Worm (Caenorhabditis elegans): ENCODE results near the gene srv-12.
"Not testable (repeated sequence)": the region's sequence is repeated elsewhere in the genome, so short reads cannot be mapped to it uniquely, and the experiment has no call there.

The srv-12 gene

ce11 chrIV:10033053-10033452 is 20.4 kb downstream of the srv-12 start, which contains the start of gene F44D12.6:
Gene F44D12.6 (plus strand): TSS chrIV:10033353.
- TF ChIP-seq W03F9.2 (tag; optimal IDR thresholded peaks at IDR 0.05) = no peak
- TF ChIP-seq dao-5 (tag; optimal IDR thresholded peaks at IDR 0.05) = no peak
- no peak for TF ChIP-seq him-1 (tag; optimal IDR thresholded peaks at IDR 0.05)

- TF ChIP-seq him-1, dao-5, W03F9.2 (tag; optimal IDR thresholded peaks at IDR 0.05): not testable (repeated sequence)
These were observed 24.7 kb downstream of the srv-12 start, which contains the start of the genes F44D12.16 and msd-2 for ce11 chrIV:10028779-10029178. Gene F44D12.16 (plus strand): TSS chrIV:10029079. Gene msd-2 (plus strand): TSS chrIV:10029083.

- TF ChIP-seq him-1 (tag; optimal IDR thresholded peaks at IDR 0.05) (no peak), dao-5 (tag; optimal IDR thresholded peaks at IDR 0.05) (no peak), W03F9.2 (tag; optimal IDR thresholded peaks at IDR 0.05) (no peak)
These were observed 25.9 kb downstream of the srv-12 start, which contains the start of gene gipc-2 for ce11 chrIV:10027566-10027965. Gene gipc-2 (minus strand): TSS chrIV:10027666.

ce11 chrIV:10026129-10026528 is 27.3 kb downstream of the srv-12 start:
- no peak for TF ChIP-seq dao-5 (tag; optimal IDR thresholded peaks at IDR 0.05)
- TF ChIP-seq him-1 (tag; optimal IDR thresholded peaks at IDR 0.05) = no peak
- no peak for TF ChIP-seq W03F9.2 (tag; optimal IDR thresholded peaks at IDR 0.05)

DNA sequence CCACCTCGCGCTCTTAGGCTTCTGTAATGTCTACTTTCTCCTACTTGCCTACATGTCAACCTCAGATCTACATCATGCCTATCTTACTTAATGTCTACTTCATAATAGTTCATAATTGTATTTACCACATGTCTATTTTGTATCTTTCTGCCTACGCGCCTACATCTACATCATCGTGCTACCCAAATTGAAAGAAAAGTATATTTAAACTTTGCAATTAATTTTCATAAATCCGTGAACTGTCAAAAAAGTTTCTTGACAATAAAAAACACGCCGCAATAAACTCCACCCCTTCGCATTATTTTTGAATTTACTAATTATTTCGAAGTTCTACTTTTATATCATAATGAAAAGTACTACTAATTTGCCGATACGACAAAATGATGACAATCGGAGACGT is 30.5 kb downstream of the srv-12 start, which contains the start of gene F44D12.8:
TSS of gene F44D12.8 (plus strand) at position 301 of the 400 bp plus-strand sequence.
- no peak for TF ChIP-seq dao-5 (tag; optimal IDR thresholded peaks at IDR 0.05)
- TF ChIP-seq him-1 (tag; optimal IDR thresholded peaks at IDR 0.05) = no peak
- no peak for TF ChIP-seq W03F9.2 (tag; optimal IDR thresholded peaks at IDR 0.05)

DNA sequence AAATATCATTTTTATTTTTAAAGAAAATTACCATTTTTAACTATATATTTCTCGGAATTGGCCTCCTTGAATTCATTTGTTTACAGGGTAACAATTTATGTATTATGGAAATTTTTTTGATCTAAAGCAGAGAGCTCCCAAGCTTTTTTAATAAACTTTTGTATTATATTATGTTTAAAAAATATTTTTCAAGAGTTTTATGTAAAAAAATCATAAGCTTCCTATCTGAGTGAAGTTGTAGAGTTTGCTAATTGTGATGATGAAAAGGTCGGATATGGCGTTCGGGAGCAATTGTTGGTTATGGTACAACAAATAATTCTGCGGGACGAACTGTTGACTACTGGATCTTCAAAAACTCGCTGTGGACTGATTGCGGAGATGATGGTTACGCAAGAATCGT is 32.2 kb downstream of the srv-12 start, which contains the start of gene F44D12.19:
TSS of gene F44D12.19 (plus strand) at position 301 of the 400 bp plus-strand sequence.
- TF ChIP-seq him-1 (tag; optimal IDR thresholded peaks at IDR 0.05) (no peak), dao-5 (tag; optimal IDR thresholded peaks at IDR 0.05) (no peak), W03F9.2 (tag; optimal IDR thresholded peaks at IDR 0.05) (no peak)

- TF ChIP-seq him-1 (tag; optimal IDR thresholded peaks at IDR 0.05) (no peak), dao-5 (tag; optimal IDR thresholded peaks at IDR 0.05) (no peak), W03F9.2 (tag; optimal IDR thresholded peaks at IDR 0.05) (no peak)
These were observed 35.8 kb downstream of the srv-12 start, which contains the start of gene F44D12.2 for ce11 chrIV:10017633-10018032. Gene F44D12.2 (minus strand): TSS chrIV:10017733.

DNA sequence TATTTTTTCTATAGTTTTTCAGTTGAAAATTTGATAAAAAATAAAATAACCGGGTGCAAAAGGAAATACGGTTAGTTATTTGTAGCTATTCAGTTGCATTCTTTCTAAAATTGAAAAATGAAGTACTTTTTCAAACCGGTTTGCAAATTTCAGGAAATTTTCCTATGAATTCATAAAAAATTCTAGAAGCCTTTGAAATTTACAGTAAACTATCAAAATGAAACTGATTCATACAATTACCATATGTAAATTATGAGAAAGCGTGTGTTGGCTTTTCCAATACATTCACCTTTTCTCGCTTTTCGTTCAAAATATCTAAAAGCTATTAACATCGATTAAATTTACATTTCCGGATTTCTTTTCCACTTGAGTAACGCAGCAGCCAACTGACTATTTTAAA is 36.5 kb downstream of the srv-12 start, which contains the start of gene ent-7:
TSS of gene ent-7 (plus strand) at position 301 of the 400 bp plus-strand sequence.
- TF ChIP-seq dao-5 (tag; optimal IDR thresholded peaks at IDR 0.05) (no peak), him-1 (tag; optimal IDR thresholded peaks at IDR 0.05) (no peak), W03F9.2 (tag; optimal IDR thresholded peaks at IDR 0.05) (no peak)

DNA sequence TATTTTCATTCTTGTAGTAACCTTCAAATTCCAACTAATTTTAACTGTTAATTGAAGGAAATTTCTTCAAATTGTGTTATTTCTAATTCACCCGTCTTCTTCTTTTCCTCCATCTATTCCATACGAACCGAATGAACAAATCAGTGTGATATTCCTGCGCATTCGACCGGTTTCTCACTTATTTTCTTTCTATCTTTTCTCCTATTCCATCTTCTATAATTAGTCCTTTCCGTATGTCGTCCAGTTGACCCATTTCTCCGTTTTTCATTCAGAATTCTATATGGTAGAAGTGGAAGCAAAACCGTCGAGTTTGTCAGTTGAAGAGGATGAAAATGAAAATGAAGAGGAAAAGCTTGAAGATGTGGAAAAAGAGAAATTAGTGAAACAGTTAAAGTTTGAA is 43.9 kb downstream of the srv-12 start, which contains the start of gene magu-4:
TSS of gene magu-4 (plus strand) at position 218 of the 400 bp plus-strand sequence.
- TF ChIP-seq dao-5 (tag; optimal IDR thresholded peaks at IDR 0.05) (no peak), him-1 (tag; optimal IDR thresholded peaks at IDR 0.05) (no peak), W03F9.2 (tag; optimal IDR thresholded peaks at IDR 0.05) (no peak)

ce11 chrIV:10007758-10008157 is 45.7 kb downstream of the srv-12 start:
- TF ChIP-seq W03F9.2 (tag; optimal IDR thresholded peaks at IDR 0.05) = no peak
- no peak for TF ChIP-seq dao-5 (tag; optimal IDR thresholded peaks at IDR 0.05)
- no peak for TF ChIP-seq him-1 (tag; optimal IDR thresholded peaks at IDR 0.05)

DNA sequence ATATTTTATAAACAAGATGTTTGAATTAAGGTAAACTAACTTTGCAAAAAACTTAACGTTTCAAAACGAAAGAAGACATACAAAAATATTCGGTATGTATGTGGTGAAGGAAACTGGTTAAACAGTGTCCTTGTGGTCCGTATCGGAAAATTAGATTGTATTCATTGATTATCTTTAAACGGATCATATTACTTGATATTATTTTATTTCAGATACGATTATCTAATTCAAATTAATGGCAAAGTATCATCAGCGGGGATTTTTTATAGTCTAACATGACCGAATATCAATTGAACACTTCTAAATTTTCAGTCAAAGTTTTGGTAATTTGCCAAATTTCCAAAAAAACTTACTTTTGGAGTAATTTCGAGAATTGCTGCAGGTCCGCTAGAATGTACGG is 46.7 kb downstream of the srv-12 start, which contains the start of gene C47E12.13:
TSS of gene C47E12.13 (minus strand) at position 101 of the 400 bp plus-strand sequence.
- TF ChIP-seq him-1 (tag; optimal IDR thresholded peaks at IDR 0.05) (no peak), dao-5 (tag; optimal IDR thresholded peaks at IDR 0.05) (no peak), W03F9.2 (tag; optimal IDR thresholded peaks at IDR 0.05) (no peak)

DNA sequence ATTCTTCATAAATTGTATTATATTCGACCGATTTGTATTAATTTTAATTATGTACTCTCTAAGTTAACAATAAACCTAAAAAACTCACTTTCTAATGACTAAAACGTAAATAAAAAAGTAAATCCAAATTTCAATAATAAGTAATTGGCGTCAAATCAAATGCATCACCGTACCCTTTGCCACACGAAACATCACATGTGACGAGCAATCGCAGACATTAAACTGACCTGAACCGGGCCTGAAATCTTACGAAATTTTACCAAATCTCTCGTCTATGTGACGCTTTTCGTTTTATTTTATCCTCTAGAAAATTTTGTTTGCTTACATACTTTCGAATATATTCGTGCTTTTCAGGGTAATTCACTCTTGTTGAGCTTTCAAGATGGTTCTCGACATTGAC is 50.1 kb downstream of the srv-12 start, which contains the start of the genes C47E12.2 and sars-1:
TSS of gene C47E12.2 (minus strand) at position 131 of the 400 bp plus-strand sequence.
TSS of gene sars-1 (plus strand) at position 355 of the 400 bp plus-strand sequence.
- TF ChIP-seq W03F9.2 (tag; optimal IDR thresholded peaks at IDR 0.05) (no peak), him-1 (tag; optimal IDR thresholded peaks at IDR 0.05) (no peak), dao-5 (tag; optimal IDR thresholded peaks at IDR 0.05) (no peak)

- TF ChIP-seq W03F9.2 (tag; optimal IDR thresholded peaks at IDR 0.05) (no peak), him-1 (tag; optimal IDR thresholded peaks at IDR 0.05) (no peak), dao-5 (tag; optimal IDR thresholded peaks at IDR 0.05) (no peak)
These were observed 51.7 kb downstream of the srv-12 start, which contains the start of gene C47E12.3 for ce11 chrIV:10001748-10002147. Gene C47E12.3 (minus strand): TSS chrIV:10001848.
